Worm (Caenorhabditis elegans) whole organism, L2 larva: ENCODE results near the gene Y75B8A.63.

ENCODE experiments used
- F13H6.1 ChIP-seq: sonication (generic microtip); optimal IDR thresholded peaks from 2 replicates; lab custom pipeline; 2016; ENCODE audit warnings: missing genetic modification characterization, missing compliant biosample characterization
- Y55F3AM.14 ChIP-seq: fragments of 200-800 bp; sonication (Bioruptor generic); optimal IDR thresholded peaks from 2 replicates; lab custom pipeline; 2018; ENCODE audit warnings: mild to moderate bottlenecking, missing genetic modification characterization, missing compliant biosample characterization
- lin-39 ChIP-seq: fragments of 150-350 bp; optimal IDR thresholded peaks from 2 replicates; lab custom pipeline; 2014; ENCODE audit warnings: missing biosample characterization, missing genetic modification reagents, missing genetic modification characterization
- snpc-4 ChIP-seq: fragments of 150-350 bp; optimal IDR thresholded peaks from 2 replicates; lab custom pipeline; 2014; ENCODE audit warnings: missing biosample characterization, missing genetic modification characterization
- ztf-11 ChIP-seq: sonication (generic microtip); optimal IDR thresholded peaks from 2 replicates; lab custom pipeline; 2017; ENCODE audit warnings: missing biosample characterization, missing genetic modification characterization

ce11 chrIII:12318794-12319193, 9.0 kb upstream of the Y75B8A.63 start, which contains the start of gene Y75B8A.28:
- TF ChIP-seq Y55F3AM.14 (GFP tag; lab: Kevin White, UChicago) (no peak), ztf-11 (tag; lab: Kevin White, UChicago) (no peak), lin-39 (tag; lab: Kevin White, UChicago) (no peak), F13H6.1 (tag; lab: Kevin White, UChicago) (peak; percentile 6), snpc-4 (no peak)
